Fruit fly (Drosophila melanogaster): ENCODE measurements around the gene CG17991.

CG17991 gene

DNA sequence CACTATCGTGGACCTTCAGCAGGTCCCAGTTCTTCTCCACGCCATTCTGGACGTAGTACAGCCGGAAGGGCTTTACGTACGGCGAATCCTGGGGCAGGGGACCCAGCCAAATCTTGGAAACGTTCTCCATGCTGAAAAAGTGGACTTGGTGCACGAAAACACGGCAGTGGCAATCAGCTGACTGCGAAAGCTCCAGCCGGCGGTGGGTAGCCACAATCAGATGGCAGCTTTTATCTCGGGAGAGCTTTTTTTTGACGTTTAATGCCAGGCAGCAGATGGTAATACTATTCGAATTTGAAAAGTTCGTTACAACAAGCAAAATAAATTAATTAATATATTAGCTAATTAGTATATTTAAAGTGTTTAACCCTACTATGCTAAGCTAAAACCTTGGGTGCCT, 12.7 kb upstream of the CG17991 start, which contains the start of gene CG42813:
Gene CG42813 (minus strand): TSS at position 220 of the 400 bp plus-strand sequence.
- TF ChIP-seq Hr3 (GFP tag; optimal IDR thresholded peaks at IDR 0.05) (no peak), CG9437 (GFP tag; optimal IDR thresholded peaks at IDR 0.05) (no peak), ara (GFP tag; IDR thresholded peaks at IDR 0.05) (no peak), CG10462 (GFP tag; optimal IDR thresholded peaks at IDR 0.05) (no peak), onecut (GFP tag; IDR thresholded peaks at IDR 0.05) (no peak), eyg (GFP tag; optimal IDR thresholded peaks at IDR 0.05) (no peak), Med (GFP tag) (peak; percentile 38), CG4730 (GFP tag; IDR thresholded peaks at IDR 0.05) (no peak), Ravus (GFP tag; IDR thresholded peaks at IDR 0.05) (no peak), CTCF (GFP tag; optimal IDR thresholded peaks at IDR 0.05) (peak; percentile 84), fu2 (GFP tag; optimal IDR thresholded peaks at IDR 0.05) (no peak), CG14965 (GFP tag; optimal IDR thresholded peaks at IDR 0.05; ENCODE audit: borderline replicate concordance) (peak; percentile 65), MBD-R2 (GFP tag; IDR thresholded peaks at IDR 0.05) (peak; percentile 76), CG18764 (GFP tag; optimal IDR thresholded peaks at IDR 0.05) (no peak), Nf-YB (GFP tag; optimal IDR thresholded peaks at IDR 0.05) (no peak), salm (tag; optimal IDR thresholded peaks at IDR 0.05) (no peak), CG15514 (GFP tag; optimal IDR thresholded peaks at IDR 0.05) (peak; percentile 4), dimm (GFP tag; IDR thresholded peaks at IDR 0.05) (no peak), seq (GFP tag; IDR thresholded peaks at IDR 0.05) (no peak), maf-S (GFP tag; optimal IDR thresholded peaks at IDR 0.05) (no peak), Eip74EF (GFP tag; optimal IDR thresholded peaks at IDR 0.05) (no peak), lilli (GFP tag; optimal IDR thresholded peaks at IDR 0.05) (no peak), pzg (GFP tag; optimal IDR thresholded peaks at IDR 0.05) (peak; percentile 45), vvl (GFP tag; IDR thresholded peaks at IDR 0.05) (no peak), D19B (GFP tag; optimal IDR thresholded peaks at IDR 0.05) (no peak), Atf6 (GFP tag; IDR thresholded peaks at IDR 0.05) (no peak), CG2678 (tag; optimal IDR thresholded peaks at IDR 0.05) (no peak), z (GFP tag; IDR thresholded peaks at IDR 0.05) (no peak), her (GFP tag; optimal IDR thresholded peaks at IDR 0.05) (no peak), unc-4 (GFP tag; IDR thresholded peaks at IDR 0.05; ENCODE audit: partially characterized antibody) (0 out of 2 replicates have a peak, but pooled peaks have one; percentile 28), CG31441 (GFP tag; IDR thresholded peaks at IDR 0.05) (no peak), jigr1 (GFP tag; IDR thresholded peaks at IDR 0.05) (no peak), CG18011 (GFP tag; optimal IDR thresholded peaks at IDR 0.05) (no peak), CG9797 (GFP tag; optimal IDR thresholded peaks at IDR 0.05) (no peak), Xbp1 (GFP tag; optimal IDR thresholded peaks at IDR 0.05) (no peak), grau (tag; optimal IDR thresholded peaks at IDR 0.05) (no peak), wek (GFP tag; optimal IDR thresholded peaks at IDR 0.05) (no peak), CG12104 (GFP tag; optimal IDR thresholded peaks at IDR 0.05) (no peak), bcd (GFP tag; optimal IDR thresholded peaks at IDR 0.05) (no peak), Lhr (GFP tag; optimal IDR thresholded peaks at IDR 0.05) (no peak), Mad (GFP tag; optimal IDR thresholded peaks at IDR 0.05) (no peak), ase (GFP tag; IDR thresholded peaks at IDR 0.05) (no peak), Adf1 (GFP tag; IDR thresholded peaks at IDR 0.05) (peak; percentile 11; the same call in 1 of the 2 replicates), MESR4 (GFP tag; optimal IDR thresholded peaks at IDR 0.05) (peak; percentile 15), CG34224 (GFP tag; IDR thresholded peaks at IDR 0.05; ENCODE audit: partially characterized antibody) (peak; percentile 40; the same call in 1 of the 3 replicates), nau (GFP tag; optimal IDR thresholded peaks at IDR 0.05) (no peak), CG13287 (GFP tag; IDR thresholded peaks at IDR 0.05; ENCODE audit: partially characterized antibody) (peak; percentile 53), Rfx (GFP tag; IDR thresholded peaks at IDR 0.05) (no peak; the same call in 1 of the 2 replicates), CG1603 (tag; optimal IDR thresholded peaks at IDR 0.05) (no peak), crp (GFP tag; optimal IDR thresholded peaks at IDR 0.05) (peak in 1 of 2 experiments; percentile 92), Dp (GFP tag; optimal IDR thresholded peaks at IDR 0.05) (peak; percentile 43), pum (GFP tag; optimal IDR thresholded peaks at IDR 0.05) (no peak)
